Worm (Caenorhabditis elegans) whole organism, young adult: ENCODE data around the gene T05A7.7.

Source experiments
- B0336.3 ChIP-seq: fragments of 200-800 bp; sonication (Bioruptor generic); IDR thresholded peaks from 2 replicates; pipeline ENCODE4 v1.3.6; 2022; ENCODE audit warnings: missing genetic modification characterization, missing compliant biosample characterization
- D2030.7 ChIP-seq: fragments of 200-800 bp; sonication (Bioruptor generic); IDR thresholded peaks from 2 replicates; pipeline ENCODE4 v1.3.6; 2022; ENCODE audit warnings: missing genetic modification reagents, missing genetic modification characterization, missing compliant biosample characterization
- F23B12.7 ChIP-seq: sonication (generic microtip); optimal IDR thresholded peaks from 2 replicates; lab custom pipeline; 2017; ENCODE audit warnings: missing genetic modification characterization, mild to moderate bottlenecking, missing compliant biosample characterization, antibody characterized with exemption, moderate library complexity; ENCODE audit not compliant: insufficient read depth
- F33H1.4 ChIP-seq: fragments of 200-800 bp; sonication (Bioruptor generic); IDR thresholded peaks from 2 replicates; pipeline ENCODE4 v1.3.6; 2022; ENCODE audit warnings: missing genetic modification reagents, missing genetic modification characterization, missing compliant biosample characterization
- F49E8.2 ChIP-seq: sonication (generic microtip); optimal IDR thresholded peaks from 3 replicates; lab custom pipeline; 2017; ENCODE audit warnings: missing genetic modification characterization, mild to moderate bottlenecking, missing compliant biosample characterization, antibody characterized with exemption, moderate library complexity; ENCODE audit not compliant: insufficient read depth
- Y56A3A.18 ChIP-seq: fragments of 200-800 bp; sonication (Bioruptor generic); IDR thresholded peaks from 2 replicates; pipeline ENCODE4 v1.3.6; 2022; ENCODE audit warnings: missing genetic modification reagents, missing genetic modification characterization, missing compliant biosample characterization
- ZK185.1 ChIP-seq: sonication (generic microtip); optimal IDR thresholded peaks from 2 replicates; lab custom pipeline; 2016; ENCODE audit warnings: mild to moderate bottlenecking, missing genetic modification characterization, missing compliant biosample characterization; ENCODE audit not compliant: poor library complexity, severe bottlenecking
- ama-1 ChIP-seq, 3 experiments: fragments of 150-350 bp in 1 of 3; sonication (generic microtip) in 2 of 3; optimal IDR thresholded peaks; 2 replicates each; lab custom pipeline; 2014 to 2018; ENCODE audit warnings: missing biosample characterization in 2 of 3, missing genetic modification characterization in 2 of 3, missing genetic modification reagents in 2 of 3
- aptf-2 ChIP-seq: fragments of 200-800 bp; sonication (Bioruptor generic); conservative IDR thresholded peaks from 2 replicates; pipeline ENCODE4 v1.3.6; 2022; ENCODE audit warnings: missing genetic modification reagents, missing genetic modification characterization, missing compliant biosample characterization
- atf-7 ChIP-seq: sonication (generic microtip); optimal IDR thresholded peaks from 2 replicates; lab custom pipeline; 2017; ENCODE audit warnings: mild to moderate bottlenecking, missing genetic modification characterization, missing compliant biosample characterization
- attf-5 ChIP-seq: fragments of 200-800 bp; sonication (Bioruptor generic); optimal IDR thresholded peaks from 2 replicates; lab custom pipeline; 2018; ENCODE audit warnings: mild to moderate bottlenecking, missing genetic modification characterization, missing compliant biosample characterization
- cebp-1 ChIP-seq, 2 experiments: fragments of 200-800 bp in 1 of 2; sonication (Bioruptor generic) in 1 of 2; sonication (generic microtip) in 1 of 2; IDR thresholded peaks in 1 of 2; optimal IDR thresholded peaks in 1 of 2; 2 replicates each; pipeline versions ENCODE4 v1.3.6 to Lab custom; 2017 to 2022; ENCODE audit warnings: missing compliant biosample characterization in 2 of 2, missing genetic modification characterization in 2 of 2, mild to moderate bottlenecking in 1 of 2, missing genetic modification reagents in 1 of 2, moderate library complexity in 1 of 2
- ceh-100 ChIP-seq: fragments of 200-800 bp; sonication (Bioruptor generic); IDR thresholded peaks from 2 replicates; pipeline ENCODE4 v1.3.6; 2022; ENCODE audit warnings: missing genetic modification reagents, missing genetic modification characterization, missing compliant biosample characterization
- ceh-40 ChIP-seq: fragments of 200-800 bp; sonication (Bioruptor generic); IDR thresholded peaks from 2 replicates; pipeline ENCODE4 v1.3.6; 2022; ENCODE audit warnings: missing genetic modification characterization, missing compliant biosample characterization
- ceh-91 ChIP-seq: fragments of 200-800 bp; sonication (Bioruptor generic); IDR thresholded peaks from 2 replicates; pipeline ENCODE4 v1.3.6; 2022; ENCODE audit warnings: missing genetic modification reagents, missing genetic modification characterization, missing compliant biosample characterization
- dox-1 ChIP-seq: fragments of 200-800 bp; sonication (Bioruptor generic); IDR thresholded peaks from 2 replicates; pipeline ENCODE4 v1.3.6; 2022; ENCODE audit warnings: missing genetic modification reagents, missing genetic modification characterization, missing compliant biosample characterization
- dpl-1 ChIP-seq: fragments of 150-350 bp; optimal IDR thresholded peaks from 2 replicates; lab custom pipeline; 2014; ENCODE audit warnings: missing biosample characterization, missing genetic modification reagents, missing genetic modification characterization
- efl-1 ChIP-seq: fragments of 150-350 bp; optimal IDR thresholded peaks from 2 replicates; lab custom pipeline; 2014; ENCODE audit warnings: missing biosample characterization, missing genetic modification reagents, missing genetic modification characterization
- egl-18 ChIP-seq: fragments of 200-800 bp; sonication (Bioruptor generic); IDR thresholded peaks from 2 replicates; pipeline ENCODE4 v1.3.6; 2022; ENCODE audit warnings: missing genetic modification reagents, missing genetic modification characterization, missing compliant biosample characterization
- hmg-1.2 ChIP-seq: fragments of 200-800 bp; sonication (Bioruptor generic); IDR thresholded peaks from 2 replicates; pipeline ENCODE4 v1.3.6; 2022; ENCODE audit warnings: missing genetic modification reagents, missing genetic modification characterization, missing compliant biosample characterization
- let-607 ChIP-seq, 2 experiments: fragments of 200-800 bp in 1 of 2; sonication (Bioruptor generic) in 1 of 2; sonication (generic microtip) in 1 of 2; optimal IDR thresholded peaks; 2 replicates each; lab custom pipeline; 2016 to 2018; ENCODE audit warnings: mild to moderate bottlenecking in 2 of 2, missing compliant biosample characterization in 2 of 2, missing genetic modification characterization in 2 of 2, moderate library complexity in 2 of 2, missing genotype in 1 of 2
- lin-26 ChIP-seq: fragments of 200-800 bp; sonication (Bioruptor generic); IDR thresholded peaks from 2 replicates; pipeline ENCODE4 v1.3.6; 2022; ENCODE audit warnings: missing genetic modification reagents, missing genetic modification characterization, missing compliant biosample characterization
- lin-35 ChIP-seq, 3 experiments: fragments of 150-350 bp in 2 of 3; sonication (generic microtip) in 1 of 3; optimal IDR thresholded peaks; 2 replicates each; lab custom pipeline; 2014 to 2018; ENCODE audit warnings: missing biosample characterization in 3 of 3, missing genetic modification characterization in 3 of 3, missing genetic modification reagents in 3 of 3
- lin-54 ChIP-seq: fragments of 200-800 bp; sonication (Bioruptor generic); optimal IDR thresholded peaks from 2 replicates; lab custom pipeline; 2018; ENCODE audit warnings: mild to moderate bottlenecking, missing genetic modification characterization, missing compliant biosample characterization
- lsl-1 ChIP-seq: fragments of 200-800 bp; sonication (Bioruptor generic); optimal IDR thresholded peaks from 2 replicates; lab custom pipeline; 2018; ENCODE audit warnings: mild to moderate bottlenecking, missing genetic modification characterization, moderate library complexity, missing compliant biosample characterization
- madf-3 ChIP-seq: fragments of 200-800 bp; sonication (Bioruptor generic); IDR thresholded peaks from 2 replicates; pipeline ENCODE4 v1.3.6; 2022; ENCODE audit warnings: missing genetic modification reagents, missing genetic modification characterization, missing compliant biosample characterization
- madf-6 ChIP-seq: fragments of 200-800 bp; sonication (Bioruptor generic); IDR thresholded peaks from 2 replicates; pipeline ENCODE4 v1.3.6; 2022; ENCODE audit warnings: missing genetic modification reagents, missing genetic modification characterization, missing compliant biosample characterization
- madf-8 ChIP-seq: fragments of 200-800 bp; sonication (Bioruptor generic); conservative IDR thresholded peaks from 2 replicates; pipeline ENCODE4 v1.3.6; 2022; ENCODE audit warnings: missing genetic modification reagents, missing genetic modification characterization, missing compliant biosample characterization
- mcd-1 ChIP-seq: fragments of 200-800 bp; sonication (Bioruptor generic); IDR thresholded peaks from 2 replicates; pipeline ENCODE4 v1.3.6; 2022; ENCODE audit warnings: missing genetic modification reagents, missing genetic modification characterization, missing compliant biosample characterization
- nfyb-1 ChIP-seq: fragments of 200-800 bp; sonication (Bioruptor generic); IDR thresholded peaks from 2 replicates; pipeline ENCODE4 v1.3.6; 2022; ENCODE audit warnings: missing genetic modification reagents, missing genetic modification characterization, missing compliant biosample characterization
- nhr-80 ChIP-seq: sonication (generic microtip); optimal IDR thresholded peaks from 2 replicates; lab custom pipeline; 2016; ENCODE audit warnings: missing genetic modification characterization, missing compliant biosample characterization
- pbrm-1 ChIP-seq: fragments of 200-800 bp; sonication (Bioruptor generic); IDR thresholded peaks from 2 replicates; pipeline ENCODE4 v1.3.6; 2022; ENCODE audit warnings: missing genetic modification reagents, missing genetic modification characterization, missing compliant biosample characterization
- snpc-1.3 ChIP-seq: sonication (generic microtip); optimal IDR thresholded peaks from 2 replicates; lab custom pipeline; 2017; ENCODE audit warnings: missing genetic modification characterization, mild to moderate bottlenecking, missing compliant biosample characterization, antibody characterized with exemption, moderate library complexity, missing genotype, missing genetic modification reagents; ENCODE audit not compliant: insufficient read depth
- snpc-3.4 ChIP-seq: sonication (generic microtip); optimal IDR thresholded peaks from 2 replicates; lab custom pipeline; 2017; ENCODE audit warnings: missing genetic modification characterization, mild to moderate bottlenecking, missing compliant biosample characterization, antibody characterized with exemption, moderate library complexity, missing genotype, missing genetic modification reagents
- snpc-4 ChIP-seq, 5 experiments: fragments of 150-350 bp in 1 of 5; sonication (generic microtip) in 4 of 5; optimal IDR thresholded peaks; 2 replicates each; lab custom pipeline; 2014 to 2018; ENCODE audit warnings: missing genetic modification characterization in 5 of 5, missing biosample characterization in 3 of 5, antibody characterized with exemption in 2 of 5, mild to moderate bottlenecking in 2 of 5, missing compliant biosample characterization in 2 of 5, missing genotype in 2 of 5, moderate library complexity in 2 of 5, missing genetic modification reagents in 1 of 5
- somi-1 ChIP-seq: fragments of 200-800 bp; sonication (Bioruptor generic); optimal IDR thresholded peaks from 2 replicates; lab custom pipeline; 2018; ENCODE audit warnings: mild to moderate bottlenecking, missing genetic modification characterization, missing compliant biosample characterization
- tbp1 ChIP-seq: fragments of 200-800 bp; sonication (Bioruptor generic); optimal IDR thresholded peaks from 2 replicates; lab custom pipeline; 2018; ENCODE audit warnings: mild to moderate bottlenecking, missing genetic modification characterization, missing compliant biosample characterization
- xnd-1 ChIP-seq: sonication (generic microtip); optimal IDR thresholded peaks from 2 replicates; lab custom pipeline; 2016; ENCODE audit warnings: missing genotype, missing genetic modification reagents, missing genetic modification characterization, missing compliant biosample characterization
- zim-3 ChIP-seq: sonication (generic microtip); optimal IDR thresholded peaks from 2 replicates; lab custom pipeline; 2017; ENCODE audit warnings: mild to moderate bottlenecking, missing genetic modification characterization, moderate library complexity, missing compliant biosample characterization

Gene T05A7.7

ce11 chrII:4710120-4710519, 28.8 kb upstream of the T05A7.7 start, which contains the start of gene tag-151 (continued):
- TF ChIP-seq dpl-1: no peak
- TF ChIP-seq F33H1.4: no peak
- TF ChIP-seq aptf-2 (GFP tag; lab: Robert Waterston, UW): no peak
- TF ChIP-seq efl-1: no peak

- TF ChIP-seq ceh-91 (GFP tag; lab: Robert Waterston, UW) (0 out of 2 replicates have a peak, but pooled peaks have one; percentile 33), lin-26 (no peak), F49E8.2 (tag; lab: Kevin White, UChicago) (peak; percentile 6), ama-1 (optimal IDR thresholded peaks at IDR 0.05; lab: Kevin White, UChicago) (no peak), ama-1 (GFP tag; optimal IDR thresholded peaks at IDR 0.05; lab: Kevin White, UChicago) (no peak), efl-1 (peak; percentile 40), attf-5 (peak; percentile 58), somi-1 (GFP tag; lab: Kevin White, UChicago) (no peak), F33H1.4 (peak; percentile 92), ceh-40 (GFP tag; lab: Robert Waterston, UW) (no peak), snpc-1.3 (tag; lab: Kevin White, UChicago) (peak; percentile 47), Y56A3A.18 (GFP tag; lab: Robert Waterston, UW) (no peak), lin-54 (peak; percentile 68), nfyb-1 (peak; percentile 33; the same call in 1 of the 2 replicates), madf-8 (GFP tag; lab: Robert Waterston, UW) (peak; percentile 14; the same call in 1 of the 2 replicates), nhr-80 (peak; percentile 77), dpl-1 (peak; percentile 52), dox-1 (GFP tag; lab: Robert Waterston, UW) (peak; percentile 88), madf-6 (GFP tag; lab: Robert Waterston, UW) (peak; percentile 76), lin-35 (GFP tag; optimal IDR thresholded peaks at IDR 0.05; lab: Kevin White, UChicago) (peak in 1 of 3 experiments; percentile 27), egl-18 (GFP tag; lab: Robert Waterston, UW) (no peak), tbp1 (GFP tag; lab: Kevin White, UChicago) (peak; percentile 30), pbrm-1 (peak; percentile 25; the same call in 1 of the 2 replicates), mcd-1 (peak; percentile 71), snpc-4 (GFP tag; optimal IDR thresholded peaks at IDR 0.05; lab: Kevin White, UChicago) (no peak), snpc-4 (tag; optimal IDR thresholded peaks at IDR 0.05; lab: Kevin White, UChicago) (peak in 3 of 4 experiments; percentile 7 to 53 (median 28)), ceh-100 (GFP tag; lab: Robert Waterston, UW) (peak; percentile 50; the same call in 1 of the 2 replicates), atf-7 (tag; lab: Kevin White, UChicago) (no peak), zim-3 (tag; lab: Kevin White, UChicago) (no peak), ZK185.1 (tag; lab: Kevin White, UChicago) (peak; percentile 16), B0336.3 (GFP tag; lab: Robert Waterston, UW) (no peak), lsl-1 (GFP tag; lab: Kevin White, UChicago) (peak; percentile 86), snpc-3.4 (peak; percentile 74), hmg-1.2 (GFP tag; lab: Robert Waterston, UW) (peak; percentile 79), xnd-1 (peak; percentile 12), madf-3 (no peak), F23B12.7 (peak; percentile 29), D2030.7 (GFP tag; lab: Robert Waterston, UW) (peak; percentile 41; the same call in 1 of the 2 replicates), cebp-1 (GFP tag; IDR thresholded peaks at IDR 0.05; lab: Robert Waterston, UW) (no peak), cebp-1 (tag; optimal IDR thresholded peaks at IDR 0.05; lab: Kevin White, UChicago) (peak; percentile 38), let-607 (tag; optimal IDR thresholded peaks at IDR 0.05; lab: Kevin White, UChicago) (peak; percentile 98 to 99)
Measured at ce11 chrII:4706359-4706871, 25.1 kb upstream of the T05A7.7 start, which contains the start of the genes F10G7.9 and tsn-1. F10G7.9 (minus strand) TSS chrII:4706485. tsn-1 (plus strand) TSS chrII:4706821.
